Fruit fly (Drosophila melanogaster) whole organism, pupa: Measurements from ENCODE around the gene Tnpo-SR.
A peak's percentile ranks its signal among the peaks of the same experiment; 100 is the strongest.

Experiments used
- CG10348 ChIP-seq: fragments of 200-800 bp; sonication (Bioruptor generic); IDR thresholded peaks from 2 replicates; pipeline ENCODE4 v1.3.6; 2022; ENCODE audit warnings: missing biosample characterization, missing genetic modification characterization
- CG12605 ChIP-seq: fragments of 200-800 bp; sonication (Bioruptor generic); IDR thresholded peaks from 2 replicates; pipeline ENCODE4 v1.3.6; 2022; ENCODE audit warnings: missing biosample characterization, missing genetic modification characterization
- CG13204 ChIP-seq: fragments of 200-800 bp; sonication (Bioruptor generic); optimal IDR thresholded peaks from 2 replicates; lab custom pipeline; 2018; ENCODE audit warnings: missing biosample characterization, mild to moderate bottlenecking, missing genetic modification characterization, moderate library complexity
- CG15710 ChIP-seq: fragments of 200-800 bp; sonication (Bioruptor generic); optimal IDR thresholded peaks from 2 replicates; lab custom pipeline; 2018; ENCODE audit warnings: missing biosample characterization, mild to moderate bottlenecking, missing genetic modification characterization, moderate library complexity
- CG17806 ChIP-seq: fragments of 200-800 bp; sonication (Bioruptor generic); optimal IDR thresholded peaks from 2 replicates; lab custom pipeline; 2018; ENCODE audit warnings: missing biosample characterization, mild to moderate bottlenecking, missing genetic modification characterization, moderate library complexity
- CG32121 ChIP-seq: fragments of 200-800 bp; sonication (Bioruptor generic); IDR thresholded peaks from 2 replicates; pipeline ENCODE4 v1.3.6; 2022; ENCODE audit warnings: missing biosample characterization, missing genetic modification characterization
- CG34367 ChIP-seq: fragments of 200-800 bp; sonication (Bioruptor generic); optimal IDR thresholded peaks from 2 replicates; lab custom pipeline; 2018; ENCODE audit warnings: missing biosample characterization, mild to moderate bottlenecking, missing genetic modification characterization
- CG4496 ChIP-seq: fragments of 200-800 bp; sonication (Bioruptor generic); IDR thresholded peaks from 3 replicates; pipeline ENCODE4 v1.3.6; 2022; ENCODE audit warnings: missing biosample characterization, missing genetic modification characterization
- CG8159 ChIP-seq: fragments of 200-800 bp; sonication (Bioruptor generic); optimal IDR thresholded peaks from 3 replicates; lab custom pipeline; 2018; ENCODE audit warnings: missing biosample characterization, mild to moderate bottlenecking, missing genetic modification characterization, moderate library complexity
- CG9948 ChIP-seq: fragments of 200-800 bp; sonication (Bioruptor generic); optimal IDR thresholded peaks from 2 replicates; lab custom pipeline; 2018; ENCODE audit warnings: missing biosample characterization, mild to moderate bottlenecking, missing genetic modification characterization, moderate library complexity
- EcR ChIP-seq: fragments of 200-800 bp; sonication (Bioruptor generic); optimal IDR thresholded peaks from 3 replicates; lab custom pipeline; 2019; ENCODE audit warnings: missing biosample characterization, missing genetic modification characterization, mild to moderate bottlenecking, moderate library complexity, missing genetic modification reagents
- Ets98B ChIP-seq: fragments of 200-800 bp; sonication (Bioruptor generic); IDR thresholded peaks from 2 replicates; pipeline ENCODE4 v1.3.6; 2022; ENCODE audit warnings: missing biosample characterization, missing genetic modification characterization
- Snoo ChIP-seq: fragments of 200-800 bp; sonication (Bioruptor generic); optimal IDR thresholded peaks from 3 replicates; lab custom pipeline; 2017; ENCODE audit warnings: missing biosample characterization, mild to moderate bottlenecking, missing genetic modification characterization, inconsistent platforms
- gl ChIP-seq: fragments of 200-800 bp; sonication (Bioruptor generic); optimal IDR thresholded peaks from 2 replicates; lab custom pipeline; 2018; ENCODE audit warnings: missing biosample characterization, mild to moderate bottlenecking, missing genetic modification characterization

DNA sequence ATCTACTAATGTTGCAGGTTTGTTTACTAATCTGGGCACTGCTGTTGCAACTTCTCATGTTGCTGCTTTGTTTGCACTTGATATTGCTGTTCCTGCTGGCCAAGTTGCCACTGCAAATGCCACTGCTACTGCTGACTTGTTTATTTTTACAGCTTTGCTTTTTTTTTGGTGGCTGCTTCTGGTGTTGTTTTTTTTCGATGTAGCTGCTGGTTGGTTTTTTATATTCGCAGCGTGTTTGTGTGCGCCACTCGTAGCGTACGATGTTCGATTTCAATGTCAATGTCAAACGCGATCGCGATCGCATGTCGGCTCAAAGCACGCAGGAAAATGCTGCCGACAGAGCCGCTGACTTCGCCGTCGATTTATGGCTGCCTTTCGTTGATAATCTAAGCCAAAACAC lies 31.9 kb upstream of the Tnpo-SR start:
- TF ChIP-seq CG15710 (tag; lab: Kevin White, UChicago) (peak; percentile 8), Ets98B (GFP tag; lab: Robert Waterston, UW) (no peak), CG34367 (tag; lab: Kevin White, UChicago) (no peak), CG9948 (tag; lab: Kevin White, UChicago) (no peak), CG17806 (tag; lab: Kevin White, UChicago) (no peak), CG13204 (GFP tag; lab: Kevin White, UChicago) (peak; percentile 27), CG10348 (GFP tag; lab: Robert Waterston, UW) (no peak), CG8159 (tag; lab: Kevin White, UChicago) (no peak), Snoo (tag; lab: Kevin White, UChicago) (no peak), EcR (no peak), CG4496 (GFP tag; lab: Robert Waterston, UW) (no peak; the same call in 2 of the 3 replicates), CG32121 (no peak), CG12605 (GFP tag; lab: Robert Waterston, UW) (peak; percentile 43; the same call in 1 of the 2 replicates), gl (tag; lab: Kevin White, UChicago) (no peak)
